Worm (Caenorhabditis elegans) whole organism, L4 larva: ENCODE data around the gene ZK829.1.

Experiments used
- D1046.2 ChIP-seq: fragments of 200-800 bp; sonication (Bioruptor generic); IDR thresholded peaks from 2 replicates; pipeline ENCODE4 v1.3.6; 2022; ENCODE audit warnings: missing genetic modification characterization, missing compliant biosample characterization
- F10B5.3 ChIP-seq: sonication (generic microtip); optimal IDR thresholded peaks from 2 replicates; lab custom pipeline; 2016; ENCODE audit warnings: mild to moderate bottlenecking, missing genetic modification characterization, missing compliant biosample characterization
- F26F4.8 ChIP-seq: fragments of 200-800 bp; sonication (Bioruptor generic); conservative IDR thresholded peaks from 2 replicates; pipeline ENCODE4 v1.3.6; 2022; ENCODE audit warnings: missing genetic modification characterization, missing compliant biosample characterization
- F44E2.7 ChIP-seq: fragments of 200-800 bp; sonication (Bioruptor generic); IDR thresholded peaks from 2 replicates; pipeline ENCODE4 v2.1.2; 2022; ENCODE audit warnings: missing genetic modification characterization, missing compliant biosample characterization
- T20F7.1 ChIP-seq: fragments of 200-800 bp; sonication (Bioruptor generic); optimal IDR thresholded peaks from 2 replicates; lab custom pipeline; 2018; ENCODE audit warnings: mild to moderate bottlenecking, missing genetic modification characterization, missing compliant biosample characterization
- T26A8.4 ChIP-seq: fragments of 200-800 bp; sonication (Bioruptor generic); IDR thresholded peaks from 2 replicates; pipeline ENCODE4 v1.3.6; 2022; ENCODE audit warnings: missing genetic modification characterization, missing compliant biosample characterization
- Y105C5A.15 ChIP-seq: fragments of 200-800 bp; sonication (Bioruptor generic); IDR thresholded peaks from 2 replicates; pipeline ENCODE4 v1.3.6; 2022; ENCODE audit warnings: missing genetic modification characterization, missing compliant biosample characterization
- ZK337.2 ChIP-seq: fragments of 200-800 bp; sonication (Bioruptor generic); IDR thresholded peaks from 2 replicates; pipeline ENCODE4 v1.3.6; 2022; ENCODE audit warnings: missing genetic modification reagents, missing genetic modification characterization, missing compliant biosample characterization
- aha-1 ChIP-seq: fragments of 150-350 bp; peaks from one replicate; lab custom pipeline; 2014; ENCODE audit warnings: missing biosample characterization, missing genetic modification characterization
- attf-4 ChIP-seq: sonication (generic microtip); optimal IDR thresholded peaks from 3 replicates; lab custom pipeline; 2017; ENCODE audit warnings: missing biosample characterization, missing genetic modification characterization
- ceh-32 ChIP-seq: sonication (generic microtip); optimal IDR thresholded peaks from 2 replicates; lab custom pipeline; 2016; ENCODE audit warnings: mild to moderate bottlenecking, missing genetic modification characterization, missing compliant biosample characterization; ENCODE audit not compliant: poor library complexity
- ces-1 ChIP-seq: fragments of 150-350 bp; sonication (generic microtip); optimal IDR thresholded peaks from 4 replicates; lab custom pipeline; 2014; ENCODE audit warnings: missing biosample characterization, missing genetic modification reagents, missing genetic modification characterization
- cey-2 ChIP-seq: sonication (generic microtip); optimal IDR thresholded peaks from 3 replicates; lab custom pipeline; 2017; ENCODE audit warnings: missing genetic modification characterization, mild to moderate bottlenecking, missing compliant biosample characterization, antibody characterized with exemption, borderline replicate concordance; ENCODE audit not compliant: insufficient read depth
- ctbp-1 ChIP-seq: fragments of 200-800 bp; sonication (Bioruptor generic); IDR thresholded peaks from 2 replicates; pipeline ENCODE4 v1.3.6; 2022; ENCODE audit warnings: missing genetic modification reagents, missing genetic modification characterization, missing compliant biosample characterization
- daf-16 ChIP-seq, 3 experiments: sonication (generic microtip); optimal IDR thresholded peaks; 2 replicates each; lab custom pipeline; 2016 to 2017; ENCODE audit warnings: missing genetic modification characterization in 3 of 3, missing genetic modification reagents in 3 of 3, mild to moderate bottlenecking in 2 of 3, missing compliant biosample characterization in 2 of 3, missing biosample characterization in 1 of 3, moderate library complexity in 1 of 3
- dmd-6 ChIP-seq: fragments of 200-800 bp; sonication (Bioruptor generic); IDR thresholded peaks from 2 replicates; pipeline ENCODE4 v1.3.6; 2022; ENCODE audit warnings: missing genetic modification reagents, missing genetic modification characterization, missing compliant biosample characterization
- dpl-1 ChIP-seq: fragments of 150-350 bp; optimal IDR thresholded peaks from 2 replicates; lab custom pipeline; 2014; ENCODE audit warnings: missing biosample characterization, missing genetic modification reagents, missing genetic modification characterization
- dve-1 ChIP-seq: sonication (generic microtip); optimal IDR thresholded peaks from 2 replicates; lab custom pipeline; 2017; ENCODE audit warnings: antibody characterized with exemption, mild to moderate bottlenecking, missing genetic modification characterization, missing compliant biosample characterization; ENCODE audit not compliant: insufficient read depth
- gei-8 ChIP-seq: fragments of 200-800 bp; sonication (Bioruptor generic); optimal IDR thresholded peaks from 2 replicates; lab custom pipeline; 2018; ENCODE audit warnings: mild to moderate bottlenecking, missing genetic modification characterization, missing compliant biosample characterization
- hlh-11 ChIP-seq: fragments of 200-800 bp; sonication (Bioruptor generic); optimal IDR thresholded peaks from 2 replicates; lab custom pipeline; 2018; ENCODE audit warnings: mild to moderate bottlenecking, missing genetic modification characterization, missing compliant biosample characterization
- hlh-30 ChIP-seq: sonication (generic microtip); optimal IDR thresholded peaks from 2 replicates; lab custom pipeline; 2017; ENCODE audit warnings: antibody characterized with exemption, mild to moderate bottlenecking, missing genetic modification characterization, missing compliant biosample characterization; ENCODE audit not compliant: insufficient read depth
- lim-7 ChIP-seq: fragments of 200-800 bp; sonication (Bioruptor generic); IDR thresholded peaks from 2 replicates; pipeline ENCODE4 v1.3.6; 2022; ENCODE audit warnings: missing genetic modification characterization, missing compliant biosample characterization
- lin-38 ChIP-seq: fragments of 200-800 bp; sonication (Bioruptor generic); IDR thresholded peaks from 2 replicates; pipeline ENCODE4 v1.3.6; 2022; ENCODE audit warnings: missing genetic modification reagents, missing genetic modification characterization, missing compliant biosample characterization
- madf-9 ChIP-seq: fragments of 200-800 bp; sonication (Bioruptor generic); conservative IDR thresholded peaks from 2 replicates; pipeline ENCODE4 v1.3.6; 2022; ENCODE audit warnings: missing genetic modification reagents, missing genetic modification characterization, missing compliant biosample characterization
- mdl-1 ChIP-seq, 2 experiments: fragments of 150-350 bp in 1 of 2; sonication (generic microtip) in 1 of 2; optimal IDR thresholded peaks; 2 replicates each; lab custom pipeline; 2014 to 2017; ENCODE audit warnings: missing biosample characterization in 2 of 2, missing genetic modification characterization in 2 of 2
- mdt-29 ChIP-seq: fragments of 200-800 bp; sonication (Bioruptor generic); IDR thresholded peaks from 2 replicates; pipeline ENCODE4 v1.3.6; 2022; ENCODE audit warnings: missing genetic modification reagents, missing genetic modification characterization, missing compliant biosample characterization
- mep-1 ChIP-seq: fragments of 150-350 bp; sonication (generic microtip); optimal IDR thresholded peaks from 3 replicates; lab custom pipeline; 2014; ENCODE audit warnings: missing biosample characterization, missing genetic modification characterization
- mes-2 ChIP-seq: sonication (generic microtip); optimal IDR thresholded peaks from 2 replicates; lab custom pipeline; 2016; ENCODE audit warnings: missing genotype, mild to moderate bottlenecking, missing genetic modification characterization, missing compliant biosample characterization; ENCODE audit not compliant: poor library complexity, severe bottlenecking
- mxl-2 ChIP-seq: fragments of 200-800 bp; sonication (Bioruptor generic); conservative IDR thresholded peaks from 2 replicates; pipeline ENCODE4 v1.3.6; 2022; ENCODE audit warnings: missing genetic modification reagents, missing genetic modification characterization, missing compliant biosample characterization
- nhr-10 ChIP-seq: fragments of 150-350 bp; optimal IDR thresholded peaks from 2 replicates; lab custom pipeline; 2014; ENCODE audit warnings: missing biosample characterization, missing genetic modification characterization
- nhr-102 ChIP-seq: sonication (generic microtip); optimal IDR thresholded peaks from 2 replicates; lab custom pipeline; 2016; ENCODE audit warnings: mild to moderate bottlenecking, missing genetic modification characterization, moderate library complexity, missing compliant biosample characterization
- nhr-11 ChIP-seq: fragments of 150-350 bp; optimal IDR thresholded peaks from 2 replicates; lab custom pipeline; 2014; ENCODE audit warnings: missing biosample characterization, missing genetic modification characterization
- nhr-111 ChIP-seq: fragments of 200-800 bp; sonication (Bioruptor generic); optimal IDR thresholded peaks from 2 replicates; lab custom pipeline; 2018; ENCODE audit warnings: mild to moderate bottlenecking, missing genetic modification characterization, missing compliant biosample characterization
- nhr-237 ChIP-seq: sonication (generic microtip); optimal IDR thresholded peaks from 2 replicates; lab custom pipeline; 2017; ENCODE audit warnings: missing biosample characterization, missing genetic modification characterization
- nhr-25 ChIP-seq: sonication (generic microtip); optimal IDR thresholded peaks from 2 replicates; lab custom pipeline; 2017; ENCODE audit warnings: missing genetic modification characterization, mild to moderate bottlenecking, missing compliant biosample characterization, antibody characterized with exemption, moderate library complexity, borderline replicate concordance; ENCODE audit not compliant: insufficient read depth
- nhr-28 ChIP-seq: fragments of 150-350 bp; optimal IDR thresholded peaks from 2 replicates; lab custom pipeline; 2014; ENCODE audit warnings: missing biosample characterization, missing genetic modification characterization
- nhr-42 ChIP-seq: fragments of 200-800 bp; sonication (Bioruptor generic); IDR thresholded peaks from 2 replicates; pipeline ENCODE4 v1.3.6; 2022; ENCODE audit warnings: missing genetic modification characterization, missing compliant biosample characterization
- nhr-48 ChIP-seq: sonication (generic microtip); optimal IDR thresholded peaks from 2 replicates; lab custom pipeline; 2016; ENCODE audit warnings: mild to moderate bottlenecking, missing genetic modification characterization, missing compliant biosample characterization
- nhr-6 ChIP-seq: fragments of 150-350 bp; optimal IDR thresholded peaks from 2 replicates; lab custom pipeline; 2014; ENCODE audit warnings: missing biosample characterization, missing genetic modification characterization
- pqm-1 ChIP-seq: sonication (generic microtip); optimal IDR thresholded peaks from 2 replicates; lab custom pipeline; 2017; ENCODE audit warnings: missing biosample characterization, missing genetic modification characterization
- sdz-12 ChIP-seq: fragments of 200-800 bp; sonication (Bioruptor generic); optimal IDR thresholded peaks from 2 replicates; lab custom pipeline; 2018; ENCODE audit warnings: mild to moderate bottlenecking, missing genetic modification characterization, missing compliant biosample characterization
- unc-62 ChIP-seq, 3 experiments: fragments of 150-350 bp in 1 of 3; sonication (generic microtip); optimal IDR thresholded peaks in 2 of 3; peaks in 1 of 3; 1 replicate in 1 of 3; 2 replicates in 2 of 3; lab custom pipeline; 2014 to 2017; ENCODE audit warnings: missing biosample characterization in 3 of 3, missing genetic modification characterization in 3 of 3, missing genetic modification reagents in 3 of 3, missing genotype in 1 of 3
- vab-7 ChIP-seq: fragments of 200-800 bp; sonication (Bioruptor generic); IDR thresholded peaks from 2 replicates; pipeline ENCODE4 v1.3.6; 2022; ENCODE audit warnings: missing genetic modification reagents, missing genetic modification characterization, missing compliant biosample characterization
- zfp-3 ChIP-seq: fragments of 200-800 bp; sonication (Bioruptor generic); conservative IDR thresholded peaks from 2 replicates; pipeline ENCODE4 v1.3.6; 2022; ENCODE audit warnings: missing genetic modification reagents, missing genetic modification characterization, missing compliant biosample characterization
- zip-11 ChIP-seq: fragments of 200-800 bp; sonication (Bioruptor generic); IDR thresholded peaks from 2 replicates; pipeline ENCODE4 v1.3.6; 2022; ENCODE audit warnings: missing genetic modification characterization, missing compliant biosample characterization

The ZK829.1 gene

DNA sequence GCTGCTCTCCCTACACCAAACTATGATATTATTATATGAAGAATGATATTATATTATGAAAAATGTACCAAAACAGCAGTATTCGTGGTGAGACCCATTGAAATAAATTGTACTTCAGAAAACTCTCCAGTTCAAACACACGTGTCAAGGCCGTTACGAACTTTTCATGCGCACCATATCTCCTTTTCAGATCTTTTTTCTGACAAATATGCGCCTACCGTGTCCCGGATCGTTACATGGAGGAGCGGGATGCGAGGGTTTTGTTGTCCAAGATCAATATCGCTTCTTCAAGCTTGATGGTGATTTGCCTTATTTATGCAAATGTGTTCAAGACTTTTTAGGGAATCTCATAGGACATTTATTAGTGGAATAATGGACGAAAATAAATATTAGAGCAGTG is 38.5 kb downstream of the ZK829.1 start:
- TF ChIP-seq madf-9 (GFP tag; lab: Robert Waterston, UW) (no peak), aha-1 (tag; lab: Kevin White, UChicago) (peak; percentile 24)
- TF ChIP-seq, all 104 proteins: peak for 1

ce11 chrIV:11902832-11903231 is 39.4 kb downstream of the ZK829.1 start:
- TF ChIP-seq hlh-11 (tag; lab: Kevin White, UChicago), result peak; percentile 24
- peak; percentile 55 for TF ChIP-seq aha-1 (tag; lab: Kevin White, UChicago)
- peak; percentile 8 for TF ChIP-seq nhr-28 (tag; lab: Kevin White, UChicago)
- peak; percentile 34 for TF ChIP-seq mep-1 (tag; lab: Kevin White, UChicago)
- TF ChIP-seq dpl-1 (GFP tag; lab: Kevin White, UChicago), result no peak
- peak; percentile 33 for TF ChIP-seq hlh-30
- peak; percentile 27 for TF ChIP-seq dve-1
- no peak for TF ChIP-seq lim-7 (GFP tag; lab: Robert Waterston, UW)
- TF ChIP-seq nhr-48 (tag; lab: Kevin White, UChicago), result peak; percentile 10

DNA sequence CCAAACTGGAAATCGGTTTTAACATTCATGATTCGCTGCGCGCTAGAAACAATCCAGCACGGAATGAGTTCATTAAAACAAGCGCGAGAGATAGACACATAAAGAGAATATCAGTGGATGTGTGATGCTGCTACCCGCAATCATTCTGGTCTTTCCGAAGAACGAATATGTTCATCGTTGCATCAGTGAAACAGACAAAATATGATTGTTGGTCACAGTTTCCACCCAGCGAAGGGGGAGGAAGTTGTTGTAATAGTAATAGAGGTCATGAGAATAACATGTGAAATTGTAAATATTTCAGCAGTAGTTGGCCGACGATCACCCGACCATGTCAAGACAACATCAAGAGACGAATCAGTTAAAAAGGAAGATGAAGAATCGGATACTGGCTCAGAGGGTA is 41.0 kb downstream of the ZK829.1 start:
- TF ChIP-seq nhr-25 (tag; lab: Kevin White, UChicago) (peak; percentile 66), vab-7 (GFP tag; lab: Robert Waterston, UW) (no peak), attf-4 (tag; lab: Kevin White, UChicago) (no peak), F44E2.7 (GFP tag; lab: Robert Waterston, UW) (no peak), ces-1 (no peak), zip-11 (GFP tag; lab: Robert Waterston, UW) (no peak), F10B5.3 (tag; lab: Kevin White, UChicago) (no peak), sdz-12 (GFP tag; lab: Kevin White, UChicago) (no peak), cey-2 (tag; lab: Kevin White, UChicago) (peak; percentile 54), nhr-42 (no peak), T26A8.4 (GFP tag; lab: Robert Waterston, UW) (no peak), nhr-6 (tag; lab: Kevin White, UChicago) (no peak), aha-1 (tag; lab: Kevin White, UChicago) (no peak), unc-62 (GFP tag; optimal IDR thresholded peaks at IDR 0.05 in 1 of 2; lab: Kevin White, UChicago) (no peak), unc-62 (tag; optimal IDR thresholded peaks at IDR 0.05; lab: Kevin White, UChicago) (no peak), daf-16 (GFP tag; optimal IDR thresholded peaks at IDR 0.05; lab: Kevin White, UChicago) (no peak), daf-16 (tag; optimal IDR thresholded peaks at IDR 0.05; lab: Kevin White, UChicago) (no peak), gei-8 (GFP tag; lab: Kevin White, UChicago) (no peak), dpl-1 (GFP tag; lab: Kevin White, UChicago) (no peak), ceh-32 (tag; lab: Kevin White, UChicago) (no peak), nhr-10 (peak; percentile 34), hlh-11 (tag; lab: Kevin White, UChicago) (peak; percentile 55), ZK337.2 (GFP tag; lab: Robert Waterston, UW) (no peak), mdl-1 (tag; optimal IDR thresholded peaks at IDR 0.05; lab: Kevin White, UChicago) (peak in 1 of 2 experiments; percentile 70), nhr-111 (GFP tag; lab: Kevin White, UChicago) (no peak), mes-2 (no peak), pqm-1 (tag; lab: Kevin White, UChicago) (no peak), dmd-6 (GFP tag; lab: Robert Waterston, UW) (peak; percentile 49; the same call in 1 of the 2 replicates), nhr-102 (no peak), mdt-29 (GFP tag; lab: Robert Waterston, UW) (no peak), Y105C5A.15 (GFP tag; lab: Robert Waterston, UW) (no peak), mxl-2 (peak; percentile 52; the same call in 1 of the 2 replicates), nhr-237 (tag; lab: Kevin White, UChicago) (no peak), ctbp-1 (GFP tag; lab: Robert Waterston, UW) (no peak), mep-1 (tag; lab: Kevin White, UChicago) (peak; percentile 9), T20F7.1 (GFP tag; lab: Kevin White, UChicago) (no peak), zfp-3 (no peak), F26F4.8 (GFP tag; lab: Robert Waterston, UW) (no peak), nhr-11 (no peak), D1046.2 (GFP tag; lab: Robert Waterston, UW) (no peak), nhr-48 (tag; lab: Kevin White, UChicago) (peak; percentile 48), lin-38 (GFP tag; lab: Robert Waterston, UW) (no peak)
